Worm (Caenorhabditis elegans) whole organism, L1 larva: ENCODE results near the gene ocr-1.

Source experiments
- C34B4.2 ChIP-seq: sonication (generic microtip); optimal IDR thresholded peaks from 2 replicates; lab custom pipeline; 2017; ENCODE audit warnings: mild to moderate bottlenecking, missing genetic modification characterization, missing compliant biosample characterization
- aha-1 ChIP-seq: fragments of 150-350 bp; optimal IDR thresholded peaks from 2 replicates; lab custom pipeline; 2014; ENCODE audit warnings: missing biosample characterization, missing genetic modification characterization
- aly-2 ChIP-seq: fragments of 150-350 bp; optimal IDR thresholded peaks from 2 replicates; lab custom pipeline; 2014; ENCODE audit warnings: missing biosample characterization, missing genetic modification characterization
- ceh-8 ChIP-seq: fragments of 200-800 bp; sonication (Bioruptor generic); optimal IDR thresholded peaks from 2 replicates; lab custom pipeline; 2018; ENCODE audit warnings: mild to moderate bottlenecking, missing genetic modification characterization, moderate library complexity, missing compliant biosample characterization
- ceh-82 ChIP-seq, 3 experiments: fragments of 150-350 bp in 1 of 3; sonication (generic microtip) in 2 of 3; optimal IDR thresholded peaks; 2 replicates each; lab custom pipeline; 2014 to 2017; ENCODE audit warnings: missing biosample characterization in 3 of 3, missing genetic modification characterization in 3 of 3
- ceh-88 ChIP-seq: fragments of 200-800 bp; sonication (Bioruptor generic); IDR thresholded peaks from 2 replicates; pipeline ENCODE4 v1.3.6; 2022; ENCODE audit warnings: missing genetic modification characterization, missing compliant biosample characterization
- ceh-90 ChIP-seq: sonication (generic microtip); optimal IDR thresholded peaks from 2 replicates; lab custom pipeline; 2016; ENCODE audit warnings: missing genetic modification characterization, missing compliant biosample characterization
- dsc-1 ChIP-seq: sonication (generic microtip); optimal IDR thresholded peaks from 2 replicates; lab custom pipeline; 2016; ENCODE audit warnings: mild to moderate bottlenecking, missing genetic modification characterization, missing compliant biosample characterization
- efl-1 ChIP-seq, 4 experiments: fragments of 150-350 bp; optimal IDR thresholded peaks in 3 of 4; peaks in 1 of 4; 1 replicate in 1 of 4; 2 replicates in 3 of 4; lab custom pipeline; 2014; ENCODE audit warnings: missing biosample characterization in 2 of 4, missing genetic modification characterization in 2 of 4, missing genetic modification reagents in 2 of 4
- efl-3 ChIP-seq: fragments of 200-800 bp; sonication (Bioruptor generic); optimal IDR thresholded peaks from 2 replicates; lab custom pipeline; 2018; ENCODE audit warnings: mild to moderate bottlenecking, missing genetic modification characterization, missing compliant biosample characterization
- egl-13 ChIP-seq: sonication (generic microtip); optimal IDR thresholded peaks from 2 replicates; lab custom pipeline; 2016; ENCODE audit warnings: missing genotype, missing genetic modification reagents, missing genetic modification characterization, missing compliant biosample characterization
- elt-2 ChIP-seq: sonication (generic microtip); optimal IDR thresholded peaks from 2 replicates; lab custom pipeline; 2016; ENCODE audit warnings: missing genetic modification characterization, mild to moderate bottlenecking, inconsistent platforms, missing compliant biosample characterization, missing genetic modification reagents
- elt-3 ChIP-seq, 6 experiments: fragments of 150-350 bp in 1 of 6; sonication (generic microtip); optimal IDR thresholded peaks; 2 replicates each; lab custom pipeline; 2017 to 2018; ENCODE audit warnings: missing biosample characterization in 6 of 6, missing genetic modification characterization in 6 of 6, inconsistent platforms in 1 of 6
- ets-5 ChIP-seq: fragments of 200-800 bp; sonication (Bioruptor generic); IDR thresholded peaks from 2 replicates; pipeline ENCODE4 v1.3.6; 2022; ENCODE audit warnings: missing genetic modification characterization, missing compliant biosample characterization
- fkh-10 ChIP-seq: sonication (generic microtip); optimal IDR thresholded peaks from 2 replicates; lab custom pipeline; 2017; ENCODE audit warnings: missing biosample characterization, missing genetic modification reagents, missing genetic modification characterization
- fkh-4 ChIP-seq: sonication (generic microtip); optimal IDR thresholded peaks from 2 replicates; lab custom pipeline; 2016; ENCODE audit warnings: missing compliant biosample characterization, missing genetic modification characterization, borderline replicate concordance
- grh-1 ChIP-seq: fragments of 200-800 bp; sonication (Bioruptor generic); IDR thresholded peaks from 2 replicates; pipeline ENCODE4 v1.3.6; 2022; ENCODE audit warnings: missing genetic modification reagents, missing genetic modification characterization, missing compliant biosample characterization
- hlh-4 ChIP-seq: sonication (generic microtip); optimal IDR thresholded peaks from 2 replicates; lab custom pipeline; 2016; ENCODE audit warnings: mild to moderate bottlenecking, missing genetic modification characterization, missing compliant biosample characterization
- jun-1 ChIP-seq: fragments of 150-350 bp; optimal IDR thresholded peaks from 2 replicates; lab custom pipeline; 2014; ENCODE audit warnings: missing biosample characterization, missing genetic modification reagents, missing genetic modification characterization
- lin-13 ChIP-seq: fragments of 150-350 bp; optimal IDR thresholded peaks from 2 replicates; lab custom pipeline; 2014; ENCODE audit warnings: missing biosample characterization, missing genetic modification reagents, missing genetic modification characterization
- lin-14 ChIP-seq: fragments of 200-800 bp; sonication (Bioruptor generic); optimal IDR thresholded peaks from 2 replicates; lab custom pipeline; 2018; ENCODE audit warnings: mild to moderate bottlenecking, missing genetic modification characterization, moderate library complexity, missing compliant biosample characterization
- lin-15B ChIP-seq: fragments of 150-350 bp; sonication (generic microtip); optimal IDR thresholded peaks from 3 replicates; lab custom pipeline; 2014; ENCODE audit warnings: missing biosample characterization, missing genetic modification characterization
- lin-35 ChIP-seq, 2 experiments: fragments of 150-350 bp; optimal IDR thresholded peaks; 2 replicates each; lab custom pipeline; 2014; ENCODE audit warnings: missing biosample characterization in 2 of 2, missing genetic modification characterization in 2 of 2, missing genetic modification reagents in 2 of 2
- lir-3 ChIP-seq: sonication (generic microtip); optimal IDR thresholded peaks from 2 replicates; lab custom pipeline; 2016; ENCODE audit warnings: mild to moderate bottlenecking, missing genetic modification characterization, moderate library complexity, missing compliant biosample characterization; ENCODE audit not compliant: poor library complexity
- mdl-1 ChIP-seq, 2 experiments: fragments of 150-350 bp; optimal IDR thresholded peaks; 2 replicates each; lab custom pipeline; 2014 to 2017; ENCODE audit warnings: missing biosample characterization in 2 of 2, missing genetic modification characterization in 2 of 2, inconsistent platforms in 1 of 2
- nhr-11 ChIP-seq: fragments of 150-350 bp; optimal IDR thresholded peaks from 2 replicates; lab custom pipeline; 2014; ENCODE audit warnings: missing biosample characterization, missing genetic modification characterization
- nhr-12 ChIP-seq: sonication (generic microtip); optimal IDR thresholded peaks from 2 replicates; lab custom pipeline; 2017; ENCODE audit warnings: missing biosample characterization, missing genetic modification characterization
- nhr-19 ChIP-seq: fragments of 200-800 bp; sonication (Bioruptor generic); conservative IDR thresholded peaks from 2 replicates; pipeline ENCODE4 v1.3.6; 2022; ENCODE audit warnings: missing genetic modification characterization, missing compliant biosample characterization
- nhr-20 ChIP-seq: sonication (generic microtip); optimal IDR thresholded peaks from 2 replicates; lab custom pipeline; 2016; ENCODE audit warnings: mild to moderate bottlenecking, missing genetic modification characterization, missing compliant biosample characterization
- nhr-237 ChIP-seq: fragments of 150-350 bp; optimal IDR thresholded peaks from 2 replicates; lab custom pipeline; 2014; ENCODE audit warnings: missing biosample characterization, missing genetic modification characterization
- nhr-47 ChIP-seq: sonication (generic microtip); optimal IDR thresholded peaks from 2 replicates; lab custom pipeline; 2016; ENCODE audit warnings: mild to moderate bottlenecking, missing genetic modification characterization, moderate library complexity, missing compliant biosample characterization
- nhr-77 ChIP-seq: fragments of 150-350 bp; optimal IDR thresholded peaks from 2 replicates; lab custom pipeline; 2014; ENCODE audit warnings: missing biosample characterization, missing genetic modification characterization
- pag-3 ChIP-seq: sonication (generic microtip); optimal IDR thresholded peaks from 2 replicates; lab custom pipeline; 2017; ENCODE audit warnings: missing genetic modification characterization, mild to moderate bottlenecking, missing compliant biosample characterization, antibody characterized with exemption, borderline replicate concordance; ENCODE audit not compliant: insufficient read depth
- pax-3 ChIP-seq: fragments of 200-800 bp; sonication (Bioruptor generic); optimal IDR thresholded peaks from 2 replicates; lab custom pipeline; 2018; ENCODE audit warnings: mild to moderate bottlenecking, missing genetic modification characterization, moderate library complexity, missing compliant biosample characterization
- rnt-1 ChIP-seq: sonication (generic microtip); optimal IDR thresholded peaks from 2 replicates; lab custom pipeline; 2016; ENCODE audit warnings: mild to moderate bottlenecking, missing genetic modification characterization, moderate library complexity, missing compliant biosample characterization
- snpc-4 ChIP-seq: fragments of 150-350 bp; optimal IDR thresholded peaks from 2 replicates; lab custom pipeline; 2014; ENCODE audit warnings: missing biosample characterization, missing genetic modification characterization
- snu-23 ChIP-seq: sonication (generic microtip); optimal IDR thresholded peaks from 2 replicates; lab custom pipeline; 2016; ENCODE audit warnings: missing genetic modification characterization, missing compliant biosample characterization
- sptf-1 ChIP-seq: fragments of 150-350 bp; optimal IDR thresholded peaks from 2 replicates; lab custom pipeline; 2014; ENCODE audit warnings: missing biosample characterization, missing genetic modification characterization
- sup-37 ChIP-seq: fragments of 200-800 bp; sonication (Bioruptor generic); optimal IDR thresholded peaks from 2 replicates; lab custom pipeline; 2018; ENCODE audit warnings: mild to moderate bottlenecking, missing genetic modification characterization, missing compliant biosample characterization
- swsn-7 ChIP-seq: sonication (generic microtip); optimal IDR thresholded peaks from 2 replicates; lab custom pipeline; 2016; ENCODE audit warnings: missing genetic modification characterization, missing compliant biosample characterization
- tlp-1 ChIP-seq: fragments of 150-350 bp; optimal IDR thresholded peaks from 2 replicates; lab custom pipeline; 2014; ENCODE audit warnings: missing biosample characterization, missing genetic modification characterization
- unc-30 ChIP-seq: sonication (generic microtip); optimal IDR thresholded peaks from 2 replicates; lab custom pipeline; 2017; ENCODE audit warnings: missing biosample characterization, missing genetic modification characterization
- unc-62 ChIP-seq: fragments of 150-350 bp; optimal IDR thresholded peaks from 2 replicates; lab custom pipeline; 2014; ENCODE audit warnings: missing biosample characterization, missing genetic modification reagents, missing genetic modification characterization
- unc-86 ChIP-seq: sonication (generic microtip); optimal IDR thresholded peaks from 2 replicates; lab custom pipeline; 2016; ENCODE audit warnings: missing genetic modification characterization, missing compliant biosample characterization
- unc-98 ChIP-seq: fragments of 200-800 bp; sonication (Bioruptor generic); IDR thresholded peaks from 2 replicates; pipeline ENCODE4 v1.3.6; 2022; ENCODE audit warnings: missing genetic modification characterization, missing compliant biosample characterization
- xbp-1 ChIP-seq: sonication (generic microtip); optimal IDR thresholded peaks from 2 replicates; lab custom pipeline; 2016; ENCODE audit warnings: missing genetic modification characterization, missing compliant biosample characterization
- zag-1 ChIP-seq: fragments of 150-350 bp; optimal IDR thresholded peaks from 2 replicates; lab custom pipeline; 2014; ENCODE audit warnings: missing biosample characterization, missing genetic modification characterization
- zip-4 ChIP-seq: fragments of 200-800 bp; sonication (Bioruptor generic); optimal IDR thresholded peaks from 2 replicates; lab custom pipeline; 2018; ENCODE audit warnings: mild to moderate bottlenecking, missing genetic modification characterization, moderate library complexity, missing compliant biosample characterization

ocr-1 gene

ce11 chrV:10719019-10719832 is 44.9 kb upstream of the ocr-1 start (continued):
- TF ChIP-seq xbp-1 (tag; lab: Kevin White, UChicago) (peak; percentile 14), jun-1 (no peak), unc-30 (no peak), ceh-90 (tag; lab: Kevin White, UChicago) (no peak), lin-14 (peak; percentile 64), mdl-1 (tag; optimal IDR thresholded peaks at IDR 0.05; lab: Kevin White, UChicago) (peak in 1 of 2 experiments; percentile 24), snu-23 (GFP tag; lab: Kevin White, UChicago) (peak; percentile 21), egl-13 (tag; lab: Kevin White, UChicago) (peak; percentile 31)

- TF ChIP-seq snu-23 (GFP tag; lab: Kevin White, UChicago) (peak; percentile 85), nhr-47 (tag; lab: Kevin White, UChicago) (peak; percentile 67), nhr-12 (no peak), nhr-11 (tag; lab: Kevin White, UChicago) (peak; percentile 28), C34B4.2 (tag; lab: Kevin White, UChicago) (no peak), nhr-20 (tag; lab: Kevin White, UChicago) (peak; percentile 96), dsc-1 (tag; lab: Kevin White, UChicago) (peak; percentile 36), egl-13 (tag; lab: Kevin White, UChicago) (no peak), ets-5 (GFP tag; lab: Robert Waterston, UW) (no peak), zag-1 (tag; lab: Kevin White, UChicago) (no peak), unc-62 (GFP tag; lab: Kevin White, UChicago) (no peak), lin-15B (tag; lab: Kevin White, UChicago) (no peak), jun-1 (peak; percentile 25), elt-2 (tag; lab: Kevin White, UChicago) (peak; percentile 53), sup-37 (GFP tag; lab: Kevin White, UChicago) (no peak), efl-3 (no peak), ceh-88 (GFP tag; lab: Robert Waterston, UW) (no peak), nhr-19 (GFP tag; lab: Robert Waterston, UW) (peak; percentile 80), rnt-1 (tag; lab: Kevin White, UChicago) (peak; percentile 72), pax-3 (peak; percentile 76), nhr-77 (no peak), elt-3 (tag; optimal IDR thresholded peaks at IDR 0.05; lab: Kevin White, UChicago) (peak in 2 of 6 experiments; percentile 88 to 89), fkh-4 (no peak), lir-3 (tag; lab: Kevin White, UChicago) (peak; percentile 82), pag-3 (no peak), zip-4 (GFP tag; lab: Kevin White, UChicago) (peak; percentile 1), lin-35 (GFP tag; optimal IDR thresholded peaks at IDR 0.05; lab: Kevin White, UChicago) (peak; percentile 49 to 89), sptf-1 (tag; lab: Kevin White, UChicago) (no peak), ceh-82 (tag; optimal IDR thresholded peaks at IDR 0.05; lab: Kevin White, UChicago) (no peak), hlh-4 (no peak), lin-13 (GFP tag; lab: Kevin White, UChicago) (peak; percentile 60), tlp-1 (tag; lab: Kevin White, UChicago) (no peak), snpc-4 (peak; percentile 66), ceh-8 (GFP tag; lab: Kevin White, UChicago) (no peak), fkh-10 (GFP tag; lab: Kevin White, UChicago) (no peak), unc-98 (GFP tag; lab: Robert Waterston, UW) (no peak), nhr-237 (tag; lab: Kevin White, UChicago) (no peak), aly-2 (tag; lab: Kevin White, UChicago) (no peak), aha-1 (peak; percentile 32), ceh-90 (tag; lab: Kevin White, UChicago) (no peak), grh-1 (GFP tag; lab: Robert Waterston, UW) (peak; percentile 58), swsn-7 (tag; lab: Kevin White, UChicago) (peak; percentile 50), efl-1 (optimal IDR thresholded peaks at IDR 0.05; lab: Kevin White, UChicago) (peak; percentile 35 to 44), efl-1 (GFP tag; optimal IDR thresholded peaks at IDR 0.05 in 1 of 2; lab: Kevin White, UChicago) (peak; percentile 37 to 94), unc-86 (no peak)
Observed at ce11 chrV:10719833-10720170, 44.4 kb upstream of the ocr-1 start.
